Worm (Caenorhabditis elegans): ENCODE results near the gene sph-1.

The sph-1 gene

ce11 chrIV:8133536-8133935, at the start of gene sph-1:
Gene sph-1, minus strand, starts transcription at chrIV:8133558.
- TF ChIP-seq tbx-11 (GFP tag; IDR thresholded peaks at IDR 0.05) (no peak), sea-1 (GFP tag; conservative IDR thresholded peaks at IDR 0.05) (no peak), hnd-1 (tag; optimal IDR thresholded peaks at IDR 0.05) (no peak), pes-1 (GFP tag; IDR thresholded peaks at IDR 0.05) (no peak), hmbx-1 (tag; optimal IDR thresholded peaks at IDR 0.05) (no peak), tra-4 (tag; optimal IDR thresholded peaks at IDR 0.05) (no peak), hmg-4 (GFP tag; optimal IDR thresholded peaks at IDR 0.05) (no peak), tbx-37 (GFP tag; conservative IDR thresholded peaks at IDR 0.05) (no peak), B0310.2 (tag; optimal IDR thresholded peaks at IDR 0.05) (no peak), F13C5.2 (tag; optimal IDR thresholded peaks at IDR 0.05) (no peak), aly-1 (tag; optimal IDR thresholded peaks at IDR 0.05) (no peak), ceh-36 (tag; optimal IDR thresholded peaks at IDR 0.05) (no peak), ets-7 (tag; optimal IDR thresholded peaks at IDR 0.05) (no peak), ceh-13 (GFP tag; optimal IDR thresholded peaks at IDR 0.05) (no peak)

- TF ChIP-seq tbx-11 (GFP tag; IDR thresholded peaks at IDR 0.05) (no peak), ceh-13 (GFP tag; optimal IDR thresholded peaks at IDR 0.05) (no peak), flt-1 (GFP tag; IDR thresholded peaks at IDR 0.05) (no peak), ama-1 (optimal IDR thresholded peaks at IDR 0.05) (no peak), sea-1 (GFP tag; conservative IDR thresholded peaks at IDR 0.05) (no peak), B0310.2 (tag; optimal IDR thresholded peaks at IDR 0.05) (no peak), pes-1 (GFP tag; IDR thresholded peaks at IDR 0.05) (no peak), scrt-1 (GFP tag; IDR thresholded peaks at IDR 0.05) (no peak), hmbx-1 (tag; optimal IDR thresholded peaks at IDR 0.05) (no peak), tbx-37 (GFP tag; conservative IDR thresholded peaks at IDR 0.05) (no peak), hnd-1 (tag; optimal IDR thresholded peaks at IDR 0.05) (no peak), ets-7 (tag; optimal IDR thresholded peaks at IDR 0.05) (no peak), ceh-36 (tag; optimal IDR thresholded peaks at IDR 0.05) (no peak), aly-1 (tag; optimal IDR thresholded peaks at IDR 0.05) (no peak), F13C5.2 (tag; optimal IDR thresholded peaks at IDR 0.05) (no peak), tra-4 (tag; optimal IDR thresholded peaks at IDR 0.05) (no peak), hmg-4 (GFP tag; optimal IDR thresholded peaks at IDR 0.05) (no peak)
Observed at ce11 chrIV:8182566-8182965, 49.2 kb upstream of the sph-1 start.

- TF ChIP-seq hmbx-1 (tag; optimal IDR thresholded peaks at IDR 0.05) (no peak), ama-1 (optimal IDR thresholded peaks at IDR 0.05) (no peak), flt-1 (GFP tag; IDR thresholded peaks at IDR 0.05) (no peak), hnd-1 (tag; optimal IDR thresholded peaks at IDR 0.05) (no peak), tbx-37 (GFP tag; conservative IDR thresholded peaks at IDR 0.05) (no peak), F13C5.2 (tag; optimal IDR thresholded peaks at IDR 0.05) (no peak), scrt-1 (GFP tag; IDR thresholded peaks at IDR 0.05) (no peak), ets-7 (tag; optimal IDR thresholded peaks at IDR 0.05) (no peak), pes-1 (GFP tag; IDR thresholded peaks at IDR 0.05) (no peak), B0310.2 (tag; optimal IDR thresholded peaks at IDR 0.05) (no peak), ceh-36 (tag; optimal IDR thresholded peaks at IDR 0.05) (no peak), aly-1 (tag; optimal IDR thresholded peaks at IDR 0.05) (no peak), hmg-4 (GFP tag; optimal IDR thresholded peaks at IDR 0.05) (no peak), ceh-13 (GFP tag; optimal IDR thresholded peaks at IDR 0.05) (no peak)
Observed at ce11 chrIV:8181404-8181803, 48.0 kb upstream of the sph-1 start.

ce11 chrIV:8175686-8176532, 42.6 kb upstream of the sph-1 start, which contains the start of gene pct-1:
Gene pct-1, plus strand, starts transcription at chrIV:8176482.
- TF ChIP-seq tbx-11 (GFP tag; IDR thresholded peaks at IDR 0.05) (no peak), ama-1 (optimal IDR thresholded peaks at IDR 0.05) (no peak)

ce11 chrIV:8174792-8175191, 41.4 kb upstream of the sph-1 start:
- TF ChIP-seq tra-4 (tag; optimal IDR thresholded peaks at IDR 0.05) (no peak), pes-1 (GFP tag; IDR thresholded peaks at IDR 0.05) (no peak), aly-1 (tag; optimal IDR thresholded peaks at IDR 0.05) (no peak), ets-7 (tag; optimal IDR thresholded peaks at IDR 0.05) (no peak), F13C5.2 (tag; optimal IDR thresholded peaks at IDR 0.05) (no peak), ama-1 (optimal IDR thresholded peaks at IDR 0.05) (no peak), hmbx-1 (tag; optimal IDR thresholded peaks at IDR 0.05) (no peak), B0310.2 (tag; optimal IDR thresholded peaks at IDR 0.05) (no peak), scrt-1 (GFP tag; IDR thresholded peaks at IDR 0.05) (no peak), hmg-4 (GFP tag; optimal IDR thresholded peaks at IDR 0.05) (no peak), flt-1 (GFP tag; IDR thresholded peaks at IDR 0.05) (no peak), tbx-11 (GFP tag; IDR thresholded peaks at IDR 0.05) (no peak), sea-1 (GFP tag; conservative IDR thresholded peaks at IDR 0.05) (no peak), ceh-13 (GFP tag; optimal IDR thresholded peaks at IDR 0.05) (no peak), tbx-37 (GFP tag; conservative IDR thresholded peaks at IDR 0.05) (no peak)

ce11 chrIV:8173610-8174009, 40.3 kb upstream of the sph-1 start:
- TF ChIP-seq hnd-1 (tag; optimal IDR thresholded peaks at IDR 0.05) (no peak), scrt-1 (GFP tag; IDR thresholded peaks at IDR 0.05) (no peak), tra-4 (tag; optimal IDR thresholded peaks at IDR 0.05) (no peak), hmg-4 (GFP tag; optimal IDR thresholded peaks at IDR 0.05) (no peak)

ce11 chrIV:8171376-8171775, 38.0 kb upstream of the sph-1 start:
- TF ChIP-seq sea-1 (GFP tag; conservative IDR thresholded peaks at IDR 0.05) (no peak), tra-4 (tag; optimal IDR thresholded peaks at IDR 0.05) (no peak)

ce11 chrIV:8170264-8170663, 36.9 kb upstream of the sph-1 start:
- no peak for TF ChIP-seq ceh-13 (GFP tag; optimal IDR thresholded peaks at IDR 0.05)
- TF ChIP-seq pes-1 (GFP tag; IDR thresholded peaks at IDR 0.05) = no peak
